Fruit fly (Drosophila melanogaster): ENCODE results near the gene IM33.

Gene IM33

dm6 chr2L:3713545-3714156 lies 17.2 kb upstream of the IM33 start:
- TF ChIP-seq CG1620 (GFP tag; optimal IDR thresholded peaks at IDR 0.05) (no peak), tj (GFP tag; optimal IDR thresholded peaks at IDR 0.05) (no peak), CG33017 (tag; optimal IDR thresholded peaks at IDR 0.05) (no peak), CG12768 (GFP tag; optimal IDR thresholded peaks at IDR 0.05) (no peak), CG11617 (GFP tag; optimal IDR thresholded peaks at IDR 0.05) (no peak), CG14711 (tag; optimal IDR thresholded peaks at IDR 0.05) (no peak), cic (GFP tag; optimal IDR thresholded peaks at IDR 0.05) (no peak)

dm6 chr2L:3712949-3713416 lies 16.5 kb upstream of the IM33 start, which contains the start of the genes CG31955 and CG2818:
TSS of gene CG31955 (minus strand) at chr2L:3713105.
TSS of gene CG2818 (plus strand) at chr2L:3713360.
- TF ChIP-seq Mnt (GFP tag; optimal IDR thresholded peaks at IDR 0.05) (no peak), cic (GFP tag; optimal IDR thresholded peaks at IDR 0.05) (no peak), Hr96 (GFP tag; optimal IDR thresholded peaks at IDR 0.05) (peak; percentile 52), Clk (GFP tag; optimal IDR thresholded peaks at IDR 0.05) (no peak), CG5204 (GFP tag; optimal IDR thresholded peaks at IDR 0.05) (peak; percentile 55), toe (GFP tag; optimal IDR thresholded peaks at IDR 0.05) (peak; percentile 36), kay (GFP tag; ENCODE audit: borderline replicate concordance) (peak; percentile 96), CG7045 (GFP tag; optimal IDR thresholded peaks at IDR 0.05) (no peak), CG7101 (tag; optimal IDR thresholded peaks at IDR 0.05) (no peak), CG1620 (GFP tag; optimal IDR thresholded peaks at IDR 0.05) (peak; percentile 6), cnc (optimal IDR thresholded peaks at IDR 0.05) (no peak), CG33017 (tag; optimal IDR thresholded peaks at IDR 0.05) (no peak), CG14711 (tag; optimal IDR thresholded peaks at IDR 0.05) (peak; percentile 29), ovo (GFP tag; optimal IDR thresholded peaks at IDR 0.05) (peak; percentile 31), CG12768 (GFP tag; optimal IDR thresholded peaks at IDR 0.05) (no peak), bab1 (GFP tag; optimal IDR thresholded peaks at IDR 0.05) (no peak), Crg-1 (GFP tag; optimal IDR thresholded peaks at IDR 0.05) (no peak), pad (GFP tag; optimal IDR thresholded peaks at IDR 0.05) (peak; percentile 95), tj (GFP tag; optimal IDR thresholded peaks at IDR 0.05) (peak; percentile 35), CG11617 (GFP tag; optimal IDR thresholded peaks at IDR 0.05) (peak; percentile 15)

dm6 chr2L:3711665-3712064 lies 15.2 kb upstream of the IM33 start, which contains the start of gene cutlet:
TSS of gene cutlet (minus strand) at chr2L:3711748.
- no peak for TF ChIP-seq cnc (optimal IDR thresholded peaks at IDR 0.05)
- TF ChIP-seq CG14711 (tag; optimal IDR thresholded peaks at IDR 0.05), result peak; percentile 90
- TF ChIP-seq CG11617 (GFP tag; optimal IDR thresholded peaks at IDR 0.05), result no peak
- TF ChIP-seq CG7045 (GFP tag; optimal IDR thresholded peaks at IDR 0.05), result no peak
- TF ChIP-seq Crg-1 (GFP tag; optimal IDR thresholded peaks at IDR 0.05), result no peak
- TF ChIP-seq pad (GFP tag; optimal IDR thresholded peaks at IDR 0.05), result peak; percentile 1
- no peak for TF ChIP-seq tj (GFP tag; optimal IDR thresholded peaks at IDR 0.05)
- TF ChIP-seq Hr96 (GFP tag; optimal IDR thresholded peaks at IDR 0.05), result no peak
- no peak for TF ChIP-seq ovo (GFP tag; optimal IDR thresholded peaks at IDR 0.05)
- TF ChIP-seq Clk (GFP tag; optimal IDR thresholded peaks at IDR 0.05), result no peak
- TF ChIP-seq CG7101 (tag; optimal IDR thresholded peaks at IDR 0.05), result no peak
- TF ChIP-seq kay (GFP tag; ENCODE audit: borderline replicate concordance), result peak; percentile 87
- TF ChIP-seq CG33017 (tag; optimal IDR thresholded peaks at IDR 0.05), result no peak
- no peak for TF ChIP-seq cic (GFP tag; optimal IDR thresholded peaks at IDR 0.05)
- TF ChIP-seq CG1620 (GFP tag; optimal IDR thresholded peaks at IDR 0.05), result peak; percentile 16
- no peak for TF ChIP-seq CG5204 (GFP tag; optimal IDR thresholded peaks at IDR 0.05)
- peak; percentile 32 for TF ChIP-seq bab1 (GFP tag; optimal IDR thresholded peaks at IDR 0.05)
- TF ChIP-seq Mnt (GFP tag; optimal IDR thresholded peaks at IDR 0.05), result no peak

dm6 chr2L:3706963-3707362 lies 10.5 kb upstream of the IM33 start, which contains the start of gene CG31777:
TSS of gene CG31777 (minus strand) at chr2L:3707063.
- TF ChIP-seq bab1 (GFP tag; optimal IDR thresholded peaks at IDR 0.05) (no peak), CG7101 (tag; optimal IDR thresholded peaks at IDR 0.05) (no peak), CG12768 (GFP tag; optimal IDR thresholded peaks at IDR 0.05) (no peak), CG14711 (tag; optimal IDR thresholded peaks at IDR 0.05) (no peak), tj (GFP tag; optimal IDR thresholded peaks at IDR 0.05) (no peak), cic (GFP tag; optimal IDR thresholded peaks at IDR 0.05) (no peak), CG7045 (GFP tag; optimal IDR thresholded peaks at IDR 0.05) (no peak), pad (GFP tag; optimal IDR thresholded peaks at IDR 0.05) (no peak), ovo (GFP tag; optimal IDR thresholded peaks at IDR 0.05) (no peak)

dm6 chr2L:3705438-3705921 lies 9.0 kb upstream of the IM33 start, which contains the start of gene CG31778:
TSS of gene CG31778 (minus strand) at chr2L:3705488.
- TF ChIP-seq CG14711 (tag; optimal IDR thresholded peaks at IDR 0.05) (peak; percentile 69), bab1 (GFP tag; optimal IDR thresholded peaks at IDR 0.05) (no peak), tj (GFP tag; optimal IDR thresholded peaks at IDR 0.05) (peak; percentile 36), CG7101 (tag; optimal IDR thresholded peaks at IDR 0.05) (peak; percentile 73), CG7045 (GFP tag; optimal IDR thresholded peaks at IDR 0.05) (peak; percentile 6), toe (GFP tag; optimal IDR thresholded peaks at IDR 0.05) (no peak), cic (GFP tag; optimal IDR thresholded peaks at IDR 0.05) (no peak), CG5204 (GFP tag; optimal IDR thresholded peaks at IDR 0.05) (peak; percentile 50), cnc (optimal IDR thresholded peaks at IDR 0.05) (no peak), kay (GFP tag; ENCODE audit: borderline replicate concordance) (no peak), CG33017 (tag; optimal IDR thresholded peaks at IDR 0.05) (peak; percentile 83), CG12768 (GFP tag; optimal IDR thresholded peaks at IDR 0.05) (peak; percentile 42), Hr96 (GFP tag; optimal IDR thresholded peaks at IDR 0.05) (no peak), CG1620 (GFP tag; optimal IDR thresholded peaks at IDR 0.05) (no peak), CG11617 (GFP tag; optimal IDR thresholded peaks at IDR 0.05) (peak; percentile 24), ovo (GFP tag; optimal IDR thresholded peaks at IDR 0.05) (no peak), Crg-1 (GFP tag; optimal IDR thresholded peaks at IDR 0.05) (no peak), Clk (GFP tag; optimal IDR thresholded peaks at IDR 0.05) (no peak), Mnt (GFP tag; optimal IDR thresholded peaks at IDR 0.05) (peak; percentile 30), pad (GFP tag; optimal IDR thresholded peaks at IDR 0.05) (peak; percentile 13)
